Fruit fly (Drosophila melanogaster) whole organism, prepupa: ENCODE results near the gene CG43339.

Experiments
- Blimp-1 ChIP-seq: fragments of 200-800 bp; sonication (Bioruptor generic); optimal IDR thresholded peaks from 3 replicates; lab custom pipeline; 2017; ENCODE audit warnings: missing biosample characterization, missing genetic modification characterization, mild to moderate bottlenecking, moderate library complexity, missing genetic modification reagents
- CG10631 ChIP-seq: fragments of 200-800 bp; sonication (Bioruptor generic); optimal IDR thresholded peaks from 2 replicates; lab custom pipeline; 2016; ENCODE audit warnings: missing biosample characterization, missing genetic modification characterization
- CG10669 ChIP-seq: fragments of 200-800 bp; sonication (Bioruptor generic); optimal IDR thresholded peaks from 3 replicates; lab custom pipeline; 2018; ENCODE audit warnings: missing biosample characterization, mild to moderate bottlenecking, missing genetic modification characterization, moderate library complexity
- CG11294 ChIP-seq: fragments of 200-800 bp; sonication (Bioruptor generic); IDR thresholded peaks from 2 replicates; pipeline ENCODE4 v1.3.6; 2022; ENCODE audit warnings: missing biosample characterization, missing genetic modification characterization
- CG11762 ChIP-seq: fragments of 200-800 bp; sonication (Bioruptor generic); optimal IDR thresholded peaks from 3 replicates; lab custom pipeline; 2016; ENCODE audit warnings: missing biosample characterization, missing genetic modification characterization; ENCODE audit not compliant: insufficient read depth
- CG15336 ChIP-seq: fragments of 200-800 bp; sonication (Bioruptor generic); IDR thresholded peaks from 2 replicates; pipeline ENCODE4 v1.3.6; 2022; ENCODE audit warnings: missing biosample characterization, missing genetic modification characterization
- CG1621 ChIP-seq: fragments of 200-800 bp; sonication (Bioruptor generic); optimal IDR thresholded peaks from 3 replicates; lab custom pipeline; 2018; ENCODE audit warnings: missing biosample characterization, mild to moderate bottlenecking, missing genetic modification characterization
- CG3032 ChIP-seq: fragments of 200-800 bp; optimal IDR thresholded peaks from 2 replicates; lab custom pipeline; 2019; ENCODE audit warnings: missing biosample characterization, mild to moderate bottlenecking, missing genetic modification characterization, moderate library complexity
- CG32006 ChIP-seq: fragments of 200-800 bp; sonication (Bioruptor generic); optimal IDR thresholded peaks from 3 replicates; lab custom pipeline; 2017; ENCODE audit warnings: missing biosample characterization, mild to moderate bottlenecking, missing genetic modification characterization
- CG6163 ChIP-seq: fragments of 200-800 bp; sonication (Bioruptor generic); IDR thresholded peaks from 3 replicates; pipeline ENCODE4 v1.3.6; 2022; ENCODE audit warnings: missing biosample characterization, missing genetic modification characterization
- CG6276 ChIP-seq: fragments of 200-800 bp; sonication (Bioruptor generic); optimal IDR thresholded peaks from 2 replicates; lab custom pipeline; 2017; ENCODE audit warnings: missing biosample characterization, mild to moderate bottlenecking, missing genetic modification characterization
- CG6808 ChIP-seq: fragments of 200-800 bp; sonication (Bioruptor generic); optimal IDR thresholded peaks from 3 replicates; lab custom pipeline; 2017; ENCODE audit warnings: missing biosample characterization, missing genetic modification characterization, mild to moderate bottlenecking, moderate library complexity, missing genetic modification reagents
- CG7368 ChIP-seq: fragments of 200-800 bp; sonication (Bioruptor generic); optimal IDR thresholded peaks from 3 replicates; lab custom pipeline; 2016; ENCODE audit warnings: missing biosample characterization, missing genetic modification characterization
- CG8119 ChIP-seq: fragments of 200-800 bp; sonication (Bioruptor generic); IDR thresholded peaks from 3 replicates; pipeline ENCODE4 v1.3.6; 2022; ENCODE audit warnings: missing biosample characterization, missing genetic modification characterization
- CG8319 ChIP-seq: fragments of 200-800 bp; sonication (Bioruptor generic); optimal IDR thresholded peaks from 3 replicates; lab custom pipeline; 2016; ENCODE audit warnings: missing biosample characterization, missing genetic modification characterization
- CG9139 ChIP-seq: fragments of 200-800 bp; sonication (Bioruptor generic); optimal IDR thresholded peaks from 3 replicates; lab custom pipeline; 2017; ENCODE audit warnings: missing biosample characterization, mild to moderate bottlenecking, missing genetic modification characterization
- Eip75B ChIP-seq: fragments of 200-800 bp; sonication (Bioruptor generic); optimal IDR thresholded peaks from 3 replicates; lab custom pipeline; 2016; ENCODE audit warnings: missing biosample characterization, missing genetic modification characterization
- Eip78C ChIP-seq: fragments of 200-800 bp; sonication (Bioruptor generic); peaks from one replicate; lab custom pipeline; 2016; ENCODE audit warnings: missing biosample characterization, missing genetic modification characterization
- Ets21C ChIP-seq: fragments of 200-800 bp; sonication (Bioruptor generic); optimal IDR thresholded peaks from 3 replicates; lab custom pipeline; 2016; ENCODE audit warnings: missing biosample characterization, missing genetic modification characterization
- Ets96B ChIP-seq: fragments of 200-800 bp; optimal IDR thresholded peaks from 2 replicates; lab custom pipeline; 2019; ENCODE audit warnings: missing biosample characterization, mild to moderate bottlenecking, missing genetic modification characterization, moderate library complexity
- Gug ChIP-seq: fragments of 200-800 bp; sonication (Bioruptor generic); IDR thresholded peaks from 2 replicates; pipeline ENCODE4 v1.3.6; 2022; ENCODE audit warnings: missing biosample characterization, missing genetic modification characterization
- Hr38 ChIP-seq: sonication (Bioruptor generic); optimal IDR thresholded peaks from 2 replicates; lab custom pipeline; 2016; ENCODE audit warnings: missing biosample characterization, missing genetic modification characterization
- Hr39 ChIP-seq: fragments of 200-800 bp; sonication (Bioruptor generic); optimal IDR thresholded peaks from 2 replicates; lab custom pipeline; 2016; ENCODE audit warnings: missing biosample characterization, missing genetic modification characterization
- Hr4 ChIP-seq: fragments of 200-800 bp; sonication (Bioruptor generic); optimal IDR thresholded peaks from 3 replicates; lab custom pipeline; 2016; ENCODE audit warnings: missing biosample characterization, missing genetic modification characterization
- Lpt ChIP-seq: fragments of 200-800 bp; sonication (Bioruptor generic); optimal IDR thresholded peaks from 3 replicates; lab custom pipeline; 2016; ENCODE audit warnings: missing biosample characterization, missing genetic modification characterization
- Met ChIP-seq: fragments of 200-800 bp; sonication (Bioruptor generic); optimal IDR thresholded peaks from 3 replicates; lab custom pipeline; 2016; ENCODE audit warnings: missing biosample characterization, missing genetic modification characterization
- OdsH ChIP-seq: fragments of 200-800 bp; sonication (Bioruptor generic); optimal IDR thresholded peaks from 3 replicates; lab custom pipeline; 2016; ENCODE audit warnings: missing biosample characterization, missing genetic modification characterization
- Smox ChIP-seq: fragments of 200-800 bp; sonication (Bioruptor generic); optimal IDR thresholded peaks from 3 replicates; lab custom pipeline; 2016; ENCODE audit warnings: missing biosample characterization, missing genetic modification characterization
- Sox102F ChIP-seq: fragments of 200-800 bp; sonication (Bioruptor generic); optimal IDR thresholded peaks from 2 replicates; lab custom pipeline; 2016; ENCODE audit warnings: missing biosample characterization, mild to moderate bottlenecking, missing genetic modification characterization
- Sox14 ChIP-seq: fragments of 200-800 bp; sonication (Bioruptor generic); optimal IDR thresholded peaks from 3 replicates; lab custom pipeline; 2016; ENCODE audit warnings: missing biosample characterization, missing genetic modification characterization
- Sox15 ChIP-seq: fragments of 200-800 bp; sonication (Bioruptor generic); optimal IDR thresholded peaks from 3 replicates; lab custom pipeline; 2016; ENCODE audit warnings: missing biosample characterization, missing genetic modification characterization
- achi ChIP-seq: fragments of 200-800 bp; sonication (Bioruptor generic); optimal IDR thresholded peaks from 3 replicates; lab custom pipeline; 2016; ENCODE audit warnings: missing biosample characterization, missing genetic modification characterization
- acj6 ChIP-seq: fragments of 200-800 bp; sonication (Bioruptor generic); optimal IDR thresholded peaks from 3 replicates; lab custom pipeline; 2016; ENCODE audit warnings: missing biosample characterization, missing genetic modification characterization
- cyc ChIP-seq: fragments of 200-800 bp; sonication (Bioruptor generic); optimal IDR thresholded peaks from 3 replicates; lab custom pipeline; 2016; ENCODE audit warnings: missing biosample characterization, missing genetic modification characterization
- dac ChIP-seq: fragments of 200-800 bp; sonication (Bioruptor generic); optimal IDR thresholded peaks from 2 replicates; lab custom pipeline; 2017; ENCODE audit warnings: missing biosample characterization, mild to moderate bottlenecking, missing genetic modification characterization
- dsx ChIP-seq: fragments of 200-800 bp; optimal IDR thresholded peaks from 3 replicates; lab custom pipeline; 2019; ENCODE audit warnings: missing biosample characterization, mild to moderate bottlenecking, missing genetic modification characterization, moderate library complexity; ENCODE audit not compliant: poor library complexity, severe bottlenecking
- fkh ChIP-seq: fragments of 200-800 bp; sonication (Bioruptor generic); optimal IDR thresholded peaks from 3 replicates; lab custom pipeline; 2017; ENCODE audit warnings: missing biosample characterization, mild to moderate bottlenecking, missing genetic modification characterization, moderate library complexity
- lz ChIP-seq: fragments of 200-800 bp; sonication (Bioruptor generic); optimal IDR thresholded peaks from 3 replicates; lab custom pipeline; 2016; ENCODE audit warnings: missing biosample characterization, missing genetic modification characterization
- net ChIP-seq: fragments of 200-800 bp; sonication (Bioruptor generic); optimal IDR thresholded peaks from 3 replicates; lab custom pipeline; 2016; ENCODE audit warnings: missing biosample characterization, missing genetic modification characterization
- pdm3 ChIP-seq: fragments of 200-800 bp; sonication (Bioruptor generic); optimal IDR thresholded peaks from 3 replicates; lab custom pipeline; 2016; ENCODE audit warnings: missing biosample characterization, missing genetic modification characterization
- salr ChIP-seq, 2 experiments: fragments of 200-800 bp; sonication (Bioruptor generic); optimal IDR thresholded peaks; 3 replicates each; lab custom pipeline; 2016 to 2018; ENCODE audit warnings: missing biosample characterization in 2 of 2, missing genetic modification characterization in 2 of 2, mild to moderate bottlenecking in 1 of 2
- spab ChIP-seq: fragments of 200-800 bp; sonication (Bioruptor generic); optimal IDR thresholded peaks from 2 replicates; lab custom pipeline; 2017; ENCODE audit warnings: missing biosample characterization, mild to moderate bottlenecking, missing genetic modification characterization, missing genetic modification reagents
- svp ChIP-seq: fragments of 200-800 bp; sonication (Bioruptor generic); peaks from one replicate; lab custom pipeline; 2016; ENCODE audit warnings: missing biosample characterization, missing genetic modification characterization
- vri ChIP-seq: fragments of 200-800 bp; sonication (Bioruptor generic); optimal IDR thresholded peaks from 3 replicates; lab custom pipeline; 2016; ENCODE audit warnings: missing biosample characterization, mild to moderate bottlenecking, missing genetic modification characterization

CG43339 gene

dm6 chr2L:18653328-18653675 is 19.8 kb downstream of the CG43339 start (continued):
- peak; percentile 73 for TF ChIP-seq CG6808 (GFP tag; lab: Kevin White, UChicago)
- peak; percentile 76 for TF ChIP-seq Eip75B (GFP tag; lab: Kevin White, UChicago)
- peak; percentile 35; the same call in 1 of the 2 replicates for TF ChIP-seq Gug
- peak; percentile 63 for TF ChIP-seq Hr4 (GFP tag; lab: Kevin White, UChicago)
- no peak for TF ChIP-seq Hr38
- TF ChIP-seq salr (GFP tag; optimal IDR thresholded peaks at IDR 0.05; lab: Kevin White, UChicago), result peak; percentile 43 to 62
- peak; percentile 28 for TF ChIP-seq CG6276 (GFP tag; lab: Kevin White, UChicago)
- TF ChIP-seq CG1621 (tag; lab: Kevin White, UChicago), result peak; percentile 81
- TF ChIP-seq OdsH, result peak; percentile 80
- TF ChIP-seq cyc (GFP tag; lab: Kevin White, UChicago), result peak; percentile 94
- TF ChIP-seq CG8119 (GFP tag; lab: Robert Waterston, UW), result peak; percentile 62; the same call in 2 of the 3 replicates
- TF ChIP-seq CG8319 (GFP tag; lab: Kevin White, UChicago), result peak; percentile 78
- peak; percentile 83 for TF ChIP-seq acj6
- TF ChIP-seq CG10669 (GFP tag; lab: Kevin White, UChicago), result peak; percentile 85
- peak; percentile 85 for TF ChIP-seq dsx (GFP tag; lab: Kevin White, UChicago)
- TF ChIP-seq Met, result peak; percentile 81
- peak; percentile 97 for TF ChIP-seq Eip78C (GFP tag; lab: Kevin White, UChicago)
- TF ChIP-seq CG3032 (tag; lab: Kevin White, UChicago), result peak; percentile 82
- peak; percentile 67 for TF ChIP-seq CG32006 (GFP tag; lab: Kevin White, UChicago)
- TF ChIP-seq Lpt (GFP tag; lab: Kevin White, UChicago), result no peak
- no peak for TF ChIP-seq dac
- peak; percentile 85 for TF ChIP-seq achi (GFP tag; lab: Kevin White, UChicago)
- peak; percentile 48 for TF ChIP-seq CG9139 (GFP tag; lab: Kevin White, UChicago)
- peak; percentile 83 for TF ChIP-seq pdm3 (GFP tag; lab: Kevin White, UChicago)
- TF ChIP-seq CG6163 (GFP tag; lab: Robert Waterston, UW), result peak; percentile 84
- no peak for TF ChIP-seq fkh
- peak; percentile 87 for TF ChIP-seq Hr39 (GFP tag; lab: Kevin White, UChicago)
- peak; percentile 89 for TF ChIP-seq Sox102F (GFP tag; lab: Kevin White, UChicago)
- TF ChIP-seq lz (GFP tag; lab: Kevin White, UChicago), result peak; percentile 82
- peak; percentile 90 for TF ChIP-seq Ets21C
- peak; percentile 85 for TF ChIP-seq Ets96B (tag; lab: Kevin White, UChicago)
- TF ChIP-seq Sox14, result peak; percentile 84
- peak; percentile 73 for TF ChIP-seq CG7368
- TF ChIP-seq CG11294, result no peak

- TF ChIP-seq spab (no peak), Blimp-1 (peak; percentile 90), CG6163 (GFP tag; lab: Robert Waterston, UW) (peak; percentile 32; the same call in 1 of the 3 replicates)
Observed at dm6 chr2L:18652663-18653327, 20.3 kb downstream of the CG43339 start, which contains the start of gene Cyp310a1. Gene Cyp310a1 (minus strand): TSS chr2L:18653010.

DNA sequence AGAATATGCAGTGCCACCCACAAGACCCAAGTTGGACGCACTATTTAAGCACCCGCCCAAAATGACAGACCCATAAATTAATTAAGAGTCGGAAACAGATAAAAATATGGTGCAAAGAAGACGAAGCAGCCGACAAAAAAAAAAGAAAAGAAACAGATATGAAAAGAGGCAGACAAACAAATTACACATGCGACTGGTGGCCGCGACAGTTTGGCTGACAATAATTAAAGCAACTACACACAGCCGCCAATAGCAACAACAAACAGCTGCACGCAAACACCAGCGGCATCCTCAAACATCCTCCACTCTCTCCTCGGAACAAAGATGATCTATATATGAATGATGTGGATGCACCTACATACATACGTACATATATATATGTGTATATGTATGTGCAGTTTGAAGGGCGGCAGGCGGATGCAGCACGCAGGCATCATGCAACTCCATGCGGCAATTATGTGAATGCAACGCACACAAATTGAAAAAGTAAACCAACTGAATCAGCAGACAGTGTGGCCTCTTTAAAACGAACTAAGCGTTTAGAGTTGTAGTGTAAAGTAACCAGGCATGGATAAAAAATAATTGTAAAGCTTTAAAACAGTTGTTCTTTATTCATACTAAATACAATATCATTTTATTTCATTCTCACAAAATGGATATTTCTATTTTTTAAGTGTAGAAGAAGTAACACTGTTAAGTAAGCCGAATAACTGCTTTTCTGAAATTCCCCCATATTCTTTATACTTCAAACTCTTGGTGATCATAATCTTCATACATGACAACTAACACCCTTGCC is 25.0 kb downstream of the CG43339 start:
- peak; percentile 47 for TF ChIP-seq net (GFP tag; lab: Kevin White, UChicago)
- no peak for TF ChIP-seq CG6808 (GFP tag; lab: Kevin White, UChicago)
- peak; percentile 69 for TF ChIP-seq lz (GFP tag; lab: Kevin White, UChicago)
- TF ChIP-seq salr (GFP tag; optimal IDR thresholded peaks at IDR 0.05; lab: Kevin White, UChicago), result peak; percentile 23 to 56
- TF ChIP-seq CG11762 (GFP tag; lab: Kevin White, UChicago), result no peak
- peak; percentile 58 for TF ChIP-seq Lpt (GFP tag; lab: Kevin White, UChicago)
- TF ChIP-seq Gug, result no peak
- no peak for TF ChIP-seq dac
- no peak for TF ChIP-seq CG11294
- TF ChIP-seq cyc (GFP tag; lab: Kevin White, UChicago), result peak; percentile 53
- TF ChIP-seq Sox15 (GFP tag; lab: Kevin White, UChicago), result peak; percentile 44
- peak; percentile 69 for TF ChIP-seq Hr39 (GFP tag; lab: Kevin White, UChicago)
- TF ChIP-seq Smox, result peak; percentile 67
- peak; percentile 61 for TF ChIP-seq CG10631 (GFP tag; lab: Kevin White, UChicago)
- TF ChIP-seq CG6163 (GFP tag; lab: Robert Waterston, UW), result peak; percentile 80
- TF ChIP-seq Ets96B (tag; lab: Kevin White, UChicago), result peak; percentile 68
- peak; percentile 64 for TF ChIP-seq CG15336 (GFP tag; lab: Robert Waterston, UW)
- TF ChIP-seq Hr4 (GFP tag; lab: Kevin White, UChicago), result peak; percentile 78
- peak; percentile 91 for TF ChIP-seq Eip78C (GFP tag; lab: Kevin White, UChicago)
- TF ChIP-seq svp (GFP tag; lab: Kevin White, UChicago), result peak; percentile 79
- TF ChIP-seq Blimp-1, result no peak
- peak; percentile 12 for TF ChIP-seq vri (GFP tag; lab: Kevin White, UChicago)
- TF ChIP-seq achi (GFP tag; lab: Kevin White, UChicago), result peak; percentile 64
- peak; percentile 58; the same call in 2 of the 3 replicates for TF ChIP-seq CG8119 (GFP tag; lab: Robert Waterston, UW)
